Fruit fly (Drosophila melanogaster): ENCODE data around the gene CG15169.
A peak's percentile ranks its signal among the peaks of the same experiment; 100 is the strongest.

CG15169 gene

DNA sequence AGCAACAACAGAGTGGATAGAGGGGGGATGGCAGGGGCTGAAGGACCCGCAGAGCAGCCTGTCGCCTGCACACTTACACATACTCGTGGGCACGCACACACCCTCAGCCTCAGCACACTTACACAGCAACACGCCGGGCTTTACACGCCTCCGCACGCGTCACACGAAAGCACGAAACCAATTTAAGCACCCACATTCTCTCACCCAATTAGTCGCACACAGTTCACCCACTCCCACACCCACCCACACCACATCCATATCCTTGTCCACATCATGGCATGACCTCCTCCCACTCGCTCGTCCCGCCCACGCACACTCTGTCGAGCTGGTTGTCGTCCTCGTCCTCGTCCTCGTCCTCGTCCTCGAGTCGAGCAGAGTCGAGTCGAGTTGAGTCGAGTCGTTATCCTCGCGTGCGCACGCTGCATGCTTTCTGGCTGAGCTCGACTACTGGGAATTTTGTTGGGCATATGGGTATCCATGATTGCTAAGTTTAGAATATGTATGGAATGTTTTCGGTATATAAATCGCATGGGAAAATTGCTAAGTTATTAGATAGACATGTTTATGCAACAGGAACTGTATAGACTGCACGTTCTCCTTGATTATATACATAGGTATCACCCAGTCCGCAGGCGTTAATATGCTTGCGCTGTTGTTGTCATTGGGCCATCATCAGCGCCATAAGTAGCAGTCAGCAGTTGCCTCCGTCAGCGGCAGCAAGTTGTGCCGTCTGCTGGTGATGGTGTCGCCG, 21.2 kb downstream of the CG15169 start:
- TF ChIP-seq cnc (optimal IDR thresholded peaks at IDR 0.05) (no peak), CG33017 (tag; optimal IDR thresholded peaks at IDR 0.05) (peak; percentile 56), CG7101 (tag; optimal IDR thresholded peaks at IDR 0.05) (peak; percentile 14)

DNA sequence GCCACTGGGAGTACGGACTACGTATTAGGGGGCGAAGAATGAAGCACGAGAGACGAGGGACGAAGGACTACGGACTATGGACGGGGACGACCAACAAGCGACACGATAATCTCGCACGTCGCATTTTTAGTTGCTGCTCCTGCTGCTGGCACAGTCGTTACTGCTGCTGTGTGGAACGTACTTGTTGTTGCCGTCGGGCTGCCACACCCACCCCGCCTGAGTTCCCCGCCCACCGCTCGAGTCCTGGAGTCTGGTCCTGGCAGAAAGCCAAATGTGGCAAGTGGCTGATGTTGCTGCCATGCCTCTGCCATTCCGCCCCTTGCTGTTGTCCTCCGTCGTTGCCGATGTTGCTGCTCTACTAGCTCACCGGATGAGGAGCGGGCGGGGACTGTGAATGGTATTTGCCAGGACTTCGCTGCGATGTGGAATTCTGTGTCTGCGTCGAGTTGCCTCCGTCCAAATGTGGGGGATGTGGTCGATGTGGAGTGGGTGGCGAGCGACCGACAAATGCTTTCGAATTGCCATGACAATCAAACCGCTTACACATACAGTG, 22.0 kb downstream of the CG15169 start:
- TF ChIP-seq Mnt (GFP tag; optimal IDR thresholded peaks at IDR 0.05) (no peak), cnc (optimal IDR thresholded peaks at IDR 0.05) (no peak), Hr96 (GFP tag; optimal IDR thresholded peaks at IDR 0.05) (no peak), ovo (GFP tag; optimal IDR thresholded peaks at IDR 0.05) (no peak), cic (GFP tag; optimal IDR thresholded peaks at IDR 0.05) (no peak), kay (GFP tag; ENCODE audit: borderline replicate concordance) (no peak), Crg-1 (GFP tag; optimal IDR thresholded peaks at IDR 0.05) (no peak), bab1 (GFP tag; optimal IDR thresholded peaks at IDR 0.05) (no peak), CG5204 (GFP tag; optimal IDR thresholded peaks at IDR 0.05) (no peak), CG12768 (GFP tag; optimal IDR thresholded peaks at IDR 0.05) (no peak), CG11617 (GFP tag; optimal IDR thresholded peaks at IDR 0.05) (no peak)

DNA sequence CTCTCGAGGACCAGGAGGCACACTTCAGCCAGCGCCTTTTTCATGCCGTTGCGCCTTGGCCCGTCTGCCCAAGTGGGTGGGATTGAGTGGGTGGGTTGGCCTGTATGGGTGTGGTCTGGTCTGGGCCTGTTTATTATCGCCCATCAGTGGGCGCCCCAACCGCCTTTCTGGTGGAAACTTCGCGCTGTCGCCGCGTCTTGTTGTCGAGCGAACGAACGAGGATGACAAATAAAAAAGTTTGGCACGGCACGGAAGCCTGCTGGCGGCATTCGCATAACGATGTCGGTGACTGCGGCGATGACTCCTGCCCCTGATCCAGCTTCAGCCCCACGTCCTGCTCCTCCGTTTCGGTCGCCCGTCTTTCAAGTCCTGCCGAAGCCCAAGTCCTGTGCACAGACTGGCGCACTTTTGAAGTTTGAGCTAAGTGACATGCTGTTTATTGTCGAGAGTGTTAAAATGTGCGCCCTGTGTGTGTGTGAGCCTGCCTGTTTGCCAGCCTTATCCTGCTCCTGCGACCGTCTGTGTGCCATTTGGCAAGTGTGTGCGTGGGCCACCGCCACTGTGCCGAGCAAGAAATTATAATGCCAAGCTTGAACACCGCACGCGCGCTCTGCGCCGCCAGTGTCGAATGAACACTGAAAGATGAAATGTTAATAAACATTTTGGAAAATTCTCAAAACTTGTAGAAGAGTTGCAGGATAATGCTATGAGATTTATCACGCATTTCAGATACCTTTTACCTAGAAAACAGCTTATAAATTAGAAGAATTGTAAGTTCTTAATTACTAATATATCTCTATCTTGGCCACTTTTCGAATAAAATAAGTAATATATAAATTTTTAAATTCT, 23.4 kb downstream of the CG15169 start:
- TF ChIP-seq CG5204 (GFP tag; optimal IDR thresholded peaks at IDR 0.05) = peak; percentile 67
- TF ChIP-seq Mnt (GFP tag; optimal IDR thresholded peaks at IDR 0.05) = no peak
- TF ChIP-seq pad (GFP tag; optimal IDR thresholded peaks at IDR 0.05) = no peak
- TF ChIP-seq Hr96 (GFP tag; optimal IDR thresholded peaks at IDR 0.05) = no peak
- TF ChIP-seq cnc (optimal IDR thresholded peaks at IDR 0.05) = no peak
- TF ChIP-seq Clk (GFP tag; optimal IDR thresholded peaks at IDR 0.05) = peak; percentile 36
- peak; percentile 64 for TF ChIP-seq CG7045 (GFP tag; optimal IDR thresholded peaks at IDR 0.05)
- peak; percentile 41 for TF ChIP-seq toe (GFP tag; optimal IDR thresholded peaks at IDR 0.05)
- TF ChIP-seq CG7101 (tag; optimal IDR thresholded peaks at IDR 0.05) = peak; percentile 28
- no peak for TF ChIP-seq bab1 (GFP tag; optimal IDR thresholded peaks at IDR 0.05)
- no peak for TF ChIP-seq tj (GFP tag; optimal IDR thresholded peaks at IDR 0.05)
- no peak for TF ChIP-seq cic (GFP tag; optimal IDR thresholded peaks at IDR 0.05)
- no peak for TF ChIP-seq CG14711 (tag; optimal IDR thresholded peaks at IDR 0.05)
- peak; percentile 56 for TF ChIP-seq CG33017 (tag; optimal IDR thresholded peaks at IDR 0.05)
- TF ChIP-seq ovo (GFP tag; optimal IDR thresholded peaks at IDR 0.05) = no peak
- TF ChIP-seq CG11617 (GFP tag; optimal IDR thresholded peaks at IDR 0.05) = peak; percentile 30
- peak; percentile 68 for TF ChIP-seq CG12768 (GFP tag; optimal IDR thresholded peaks at IDR 0.05)
- no peak for TF ChIP-seq CG1620 (GFP tag; optimal IDR thresholded peaks at IDR 0.05)
- no peak for TF ChIP-seq Crg-1 (GFP tag; optimal IDR thresholded peaks at IDR 0.05)
- no peak for TF ChIP-seq kay (GFP tag; ENCODE audit: borderline replicate concordance)

DNA sequence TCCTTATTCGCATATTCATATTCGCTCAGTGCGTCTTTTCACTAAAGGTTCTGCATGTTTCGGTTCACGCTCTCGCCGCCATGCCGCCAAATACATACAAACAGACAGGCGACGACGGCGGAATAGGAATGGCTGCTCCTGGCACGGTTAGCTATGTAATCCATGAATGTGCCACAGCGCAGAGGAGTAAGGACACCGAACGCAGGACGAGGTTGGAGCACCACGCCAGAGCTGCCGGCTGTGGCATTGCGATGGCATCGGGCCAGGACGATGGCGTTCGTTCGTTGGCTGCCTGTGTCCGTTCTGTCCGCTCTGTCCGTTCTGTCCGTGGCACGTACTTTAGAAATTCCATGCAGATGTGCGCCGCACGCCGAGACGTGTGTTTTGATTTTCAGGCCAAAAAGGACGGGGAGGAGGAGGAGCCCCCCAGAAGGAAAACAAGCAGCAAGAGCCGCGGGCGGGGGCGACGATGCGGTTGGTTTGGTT, 24.1 kb downstream of the CG15169 start:
- TF ChIP-seq ovo (GFP tag; optimal IDR thresholded peaks at IDR 0.05) = no peak
- no peak for TF ChIP-seq tj (GFP tag; optimal IDR thresholded peaks at IDR 0.05)
- no peak for TF ChIP-seq Mnt (GFP tag; optimal IDR thresholded peaks at IDR 0.05)
- no peak for TF ChIP-seq Hr96 (GFP tag; optimal IDR thresholded peaks at IDR 0.05)
- no peak for TF ChIP-seq CG14711 (tag; optimal IDR thresholded peaks at IDR 0.05)
- no peak for TF ChIP-seq CG33017 (tag; optimal IDR thresholded peaks at IDR 0.05)
- TF ChIP-seq Clk (GFP tag; optimal IDR thresholded peaks at IDR 0.05) = no peak
- no peak for TF ChIP-seq Crg-1 (GFP tag; optimal IDR thresholded peaks at IDR 0.05)
- no peak for TF ChIP-seq kay (GFP tag; ENCODE audit: borderline replicate concordance)
- no peak for TF ChIP-seq cnc (optimal IDR thresholded peaks at IDR 0.05)
- TF ChIP-seq CG7045 (GFP tag; optimal IDR thresholded peaks at IDR 0.05) = no peak
- TF ChIP-seq cic (GFP tag; optimal IDR thresholded peaks at IDR 0.05) = no peak
- no peak for TF ChIP-seq CG5204 (GFP tag; optimal IDR thresholded peaks at IDR 0.05)
- no peak for TF ChIP-seq pad (GFP tag; optimal IDR thresholded peaks at IDR 0.05)
- TF ChIP-seq CG12768 (GFP tag; optimal IDR thresholded peaks at IDR 0.05) = no peak
- TF ChIP-seq bab1 (GFP tag; optimal IDR thresholded peaks at IDR 0.05) = no peak
- no peak for TF ChIP-seq CG11617 (GFP tag; optimal IDR thresholded peaks at IDR 0.05)
- no peak for TF ChIP-seq CG7101 (tag; optimal IDR thresholded peaks at IDR 0.05)
- no peak for TF ChIP-seq toe (GFP tag; optimal IDR thresholded peaks at IDR 0.05)
- TF ChIP-seq CG1620 (GFP tag; optimal IDR thresholded peaks at IDR 0.05) = no peak

DNA sequence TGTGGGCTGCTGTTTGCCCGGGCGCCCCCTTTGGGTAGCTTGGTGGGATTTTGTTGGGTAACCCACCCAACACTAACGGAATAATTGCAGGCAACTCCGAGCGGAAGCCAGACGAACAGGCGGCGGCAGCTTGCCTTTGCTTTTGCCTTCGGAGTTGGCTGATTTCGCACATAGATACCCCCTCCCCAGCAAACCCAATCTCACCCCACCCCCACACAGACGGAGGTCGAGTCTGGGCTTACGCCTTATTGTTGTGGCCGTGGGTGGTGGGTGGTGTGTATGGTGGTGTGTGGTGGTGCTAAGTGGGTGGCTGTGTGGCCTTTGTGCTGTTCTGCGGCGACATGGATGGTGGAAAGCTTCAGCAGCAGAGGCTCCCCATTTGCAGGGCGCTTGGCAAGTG, 24.8 kb downstream of the CG15169 start:
- no peak for TF ChIP-seq CG1620 (GFP tag; optimal IDR thresholded peaks at IDR 0.05)

DNA sequence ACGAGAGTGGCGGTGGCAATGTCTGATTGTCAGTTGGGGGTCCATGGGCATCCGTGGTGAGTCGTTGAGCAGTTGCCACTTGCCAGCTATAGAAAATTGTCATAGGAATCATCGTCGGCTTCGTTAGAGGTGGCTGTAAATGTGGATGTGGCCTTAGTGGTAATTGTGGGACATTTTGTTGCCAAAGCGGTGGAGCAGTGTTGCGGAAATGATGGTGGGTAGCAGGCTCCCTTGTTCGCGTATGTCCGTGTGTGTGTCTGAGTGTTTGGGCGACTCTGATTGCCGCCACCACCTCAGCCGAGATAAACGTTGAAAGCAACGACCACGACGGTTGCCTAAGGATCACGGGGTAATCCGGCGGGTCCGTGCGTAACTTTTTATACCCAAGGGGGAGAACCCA, 26.2 kb downstream of the CG15169 start:
- no peak for TF ChIP-seq cnc (optimal IDR thresholded peaks at IDR 0.05)
- TF ChIP-seq tj (GFP tag; optimal IDR thresholded peaks at IDR 0.05) = no peak
- TF ChIP-seq Clk (GFP tag; optimal IDR thresholded peaks at IDR 0.05) = no peak
- TF ChIP-seq CG7101 (tag; optimal IDR thresholded peaks at IDR 0.05) = no peak
- TF ChIP-seq CG1620 (GFP tag; optimal IDR thresholded peaks at IDR 0.05) = no peak
- no peak for TF ChIP-seq CG12768 (GFP tag; optimal IDR thresholded peaks at IDR 0.05)
- no peak for TF ChIP-seq bab1 (GFP tag; optimal IDR thresholded peaks at IDR 0.05)
- TF ChIP-seq kay (GFP tag; ENCODE audit: borderline replicate concordance) = no peak
- no peak for TF ChIP-seq Mnt (GFP tag; optimal IDR thresholded peaks at IDR 0.05)
- TF ChIP-seq Crg-1 (GFP tag; optimal IDR thresholded peaks at IDR 0.05) = no peak
- TF ChIP-seq cic (GFP tag; optimal IDR thresholded peaks at IDR 0.05) = no peak
- TF ChIP-seq pad (GFP tag; optimal IDR thresholded peaks at IDR 0.05) = no peak
- TF ChIP-seq ovo (GFP tag; optimal IDR thresholded peaks at IDR 0.05) = no peak

Data from whole organism, adult.